Worm (Caenorhabditis elegans) whole organism, mixed stage, embryonic: ENCODE data around the gene F26D2.14.

Experiments used
- M03D4.4 ChIP-seq: sonication (generic microtip); optimal IDR thresholded peaks from 2 replicates; lab custom pipeline; 2017; ENCODE audit warnings: mild to moderate bottlenecking, missing genetic modification characterization, missing compliant biosample characterization
- bed-3 ChIP-seq: fragments of 200-800 bp; sonication (Bioruptor generic); optimal IDR thresholded peaks from 3 replicates; lab custom pipeline; 2018; ENCODE audit warnings: mild to moderate bottlenecking, missing genetic modification characterization, moderate library complexity, missing compliant biosample characterization
- blmp-1 ChIP-seq: fragments of 150-350 bp; optimal IDR thresholded peaks from 2 replicates; lab custom pipeline; 2014; ENCODE audit warnings: missing biosample characterization, missing genetic modification characterization
- ceh-39 ChIP-seq: fragments of 150-350 bp; optimal IDR thresholded peaks from 2 replicates; lab custom pipeline; 2014; ENCODE audit warnings: missing biosample characterization, missing genetic modification characterization
- ceh-43 ChIP-seq: fragments of 200-800 bp; sonication (Bioruptor generic); optimal IDR thresholded peaks from 2 replicates; lab custom pipeline; 2018; ENCODE audit warnings: mild to moderate bottlenecking, missing genetic modification characterization, moderate library complexity, missing compliant biosample characterization
- ceh-83 ChIP-seq: fragments of 200-800 bp; sonication (Bioruptor generic); optimal IDR thresholded peaks from 2 replicates; lab custom pipeline; 2018; ENCODE audit warnings: mild to moderate bottlenecking, missing genetic modification characterization, missing compliant biosample characterization
- ces-1 ChIP-seq: fragments of 150-350 bp; optimal IDR thresholded peaks from 2 replicates; lab custom pipeline; 2014; ENCODE audit warnings: missing biosample characterization, missing genetic modification reagents, missing genetic modification characterization
- elt-1 ChIP-seq: sonication (generic microtip); optimal IDR thresholded peaks from 2 replicates; lab custom pipeline; 2017; ENCODE audit warnings: missing genetic modification characterization, mild to moderate bottlenecking, missing compliant biosample characterization, antibody characterized with exemption, moderate library complexity, borderline replicate concordance; ENCODE audit not compliant: insufficient read depth
- elt-3 ChIP-seq: fragments of 150-350 bp; optimal IDR thresholded peaks from 2 replicates; lab custom pipeline; 2014; ENCODE audit warnings: missing biosample characterization, missing genetic modification characterization
- flh-1 ChIP-seq: fragments of 200-800 bp; sonication (Bioruptor generic); optimal IDR thresholded peaks from 2 replicates; lab custom pipeline; 2018; ENCODE audit warnings: mild to moderate bottlenecking, missing genetic modification characterization, moderate library complexity, missing compliant biosample characterization
- ham-2 ChIP-seq: fragments of 200-800 bp; sonication (Bioruptor generic); optimal IDR thresholded peaks from 2 replicates; lab custom pipeline; 2018; ENCODE audit warnings: mild to moderate bottlenecking, missing genetic modification characterization, missing compliant biosample characterization
- hlh-1 ChIP-seq: fragments of 150-350 bp; optimal IDR thresholded peaks from 2 replicates; lab custom pipeline; 2014; ENCODE audit warnings: missing biosample characterization, missing genetic modification reagents, missing genetic modification characterization
- lin-13 ChIP-seq: fragments of 150-350 bp; optimal IDR thresholded peaks from 2 replicates; lab custom pipeline; 2014; ENCODE audit warnings: missing biosample characterization, missing genetic modification characterization
- lin-32 ChIP-seq: fragments of 200-800 bp; sonication (Bioruptor generic); optimal IDR thresholded peaks from 2 replicates; lab custom pipeline; 2018; ENCODE audit warnings: mild to moderate bottlenecking, missing genetic modification characterization, missing compliant biosample characterization
- lsy-2 ChIP-seq: fragments of 150-350 bp; optimal IDR thresholded peaks from 2 replicates; lab custom pipeline; 2014; ENCODE audit warnings: missing biosample characterization, missing genetic modification characterization
- mab-5 ChIP-seq: fragments of 150-350 bp; optimal IDR thresholded peaks from 2 replicates; lab custom pipeline; 2014; ENCODE audit warnings: missing biosample characterization, missing genetic modification characterization
- mep-1 ChIP-seq: fragments of 150-350 bp; optimal IDR thresholded peaks from 2 replicates; lab custom pipeline; 2017; ENCODE audit warnings: missing biosample characterization, missing genetic modification reagents, missing genetic modification characterization, inconsistent platforms
- mls-2 ChIP-seq: sonication (generic microtip); optimal IDR thresholded peaks from 2 replicates; lab custom pipeline; 2016; ENCODE audit warnings: mild to moderate bottlenecking, missing genetic modification characterization, moderate library complexity, missing compliant biosample characterization
- nhr-12 ChIP-seq: fragments of 150-350 bp; optimal IDR thresholded peaks from 2 replicates; lab custom pipeline; 2014; ENCODE audit warnings: missing biosample characterization, missing genetic modification characterization
- nhr-2 ChIP-seq: fragments of 150-350 bp; optimal IDR thresholded peaks from 2 replicates; lab custom pipeline; 2014; ENCODE audit warnings: missing biosample characterization, missing genetic modification characterization
- nhr-237 ChIP-seq: fragments of 150-350 bp; optimal IDR thresholded peaks from 2 replicates; lab custom pipeline; 2014; ENCODE audit warnings: missing biosample characterization, missing genetic modification characterization
- nhr-28 ChIP-seq: fragments of 150-350 bp; optimal IDR thresholded peaks from 2 replicates; lab custom pipeline; 2014; ENCODE audit warnings: missing biosample characterization, missing genetic modification characterization
- nhr-76 ChIP-seq: sonication (generic microtip); optimal IDR thresholded peaks from 2 replicates; lab custom pipeline; 2017; ENCODE audit warnings: missing biosample characterization, missing genetic modification characterization
- pha-4 ChIP-seq: fragments of 150-350 bp; optimal IDR thresholded peaks from 2 replicates; lab custom pipeline; 2018; ENCODE audit warnings: missing biosample characterization, missing genetic modification reagents, missing genetic modification characterization
- snpc-4 ChIP-seq: fragments of 150-350 bp; optimal IDR thresholded peaks from 2 replicates; lab custom pipeline; 2014; ENCODE audit warnings: missing biosample characterization, missing genetic modification characterization
- sptf-1 ChIP-seq: sonication (generic microtip); optimal IDR thresholded peaks from 2 replicates; lab custom pipeline; 2017; ENCODE audit warnings: mild to moderate bottlenecking, missing genetic modification characterization, moderate library complexity, missing compliant biosample characterization
- tbx-8 ChIP-seq: fragments of 200-800 bp; sonication (Bioruptor generic); optimal IDR thresholded peaks from 2 replicates; lab custom pipeline; 2018; ENCODE audit warnings: mild to moderate bottlenecking, missing genetic modification characterization, moderate library complexity, missing compliant biosample characterization
- unc-120 ChIP-seq: sonication (generic microtip); optimal IDR thresholded peaks from 2 replicates; lab custom pipeline; 2017; ENCODE audit warnings: missing genetic modification characterization, missing compliant biosample characterization; ENCODE audit not compliant: poor library complexity, severe bottlenecking
- unc-39 ChIP-seq: fragments of 150-350 bp; optimal IDR thresholded peaks from 2 replicates; lab custom pipeline; 2014; ENCODE audit warnings: missing biosample characterization, missing genetic modification characterization
- unc-62 ChIP-seq: fragments of 150-350 bp; optimal IDR thresholded peaks from 2 replicates; lab custom pipeline; 2014; ENCODE audit warnings: missing biosample characterization, missing genetic modification reagents, missing genetic modification characterization
- zip-8 ChIP-seq: fragments of 150-350 bp; optimal IDR thresholded peaks from 2 replicates; lab custom pipeline; 2014; ENCODE audit warnings: missing biosample characterization, missing genetic modification characterization
- ztf-11 ChIP-seq: fragments of 150-350 bp; optimal IDR thresholded peaks from 2 replicates; lab custom pipeline; 2014; ENCODE audit warnings: missing biosample characterization, missing genetic modification characterization

The F26D2.14 gene

ce11 chrV:16446191-16446590 lies 10.5 kb downstream of the F26D2.14 start:
- TF ChIP-seq flh-1 (GFP tag; lab: Kevin White, UChicago) (no peak), M03D4.4 (tag; lab: Kevin White, UChicago) (no peak), lin-13 (tag; lab: Kevin White, UChicago) (no peak), mls-2 (tag; lab: Kevin White, UChicago) (no peak), bed-3 (GFP tag; lab: Kevin White, UChicago) (no peak), unc-39 (tag; lab: Kevin White, UChicago) (no peak), pha-4 (no peak), ham-2 (no peak), ceh-83 (no peak), ces-1 (GFP tag; lab: Kevin White, UChicago) (no peak), lsy-2 (tag; lab: Kevin White, UChicago) (no peak), nhr-2 (tag; lab: Kevin White, UChicago) (no peak), nhr-76 (tag; lab: Kevin White, UChicago) (no peak), tbx-8 (no peak), ztf-11 (tag; lab: Kevin White, UChicago) (no peak), unc-62 (no peak)

ce11 chrV:16447735-16448134 lies 12.1 kb downstream of the F26D2.14 start, which contains the start of gene T08G3.13:
TSS of gene T08G3.13 (plus strand) at chrV:16448035.
- TF ChIP-seq unc-39 (tag; lab: Kevin White, UChicago) (no peak), snpc-4 (no peak), unc-62 (no peak), nhr-28 (tag; lab: Kevin White, UChicago) (no peak), zip-8 (tag; lab: Kevin White, UChicago) (no peak), ztf-11 (tag; lab: Kevin White, UChicago) (no peak), nhr-12 (no peak), lin-13 (tag; lab: Kevin White, UChicago) (no peak), lsy-2 (tag; lab: Kevin White, UChicago) (no peak), ceh-39 (tag; lab: Kevin White, UChicago) (no peak), elt-3 (no peak), ces-1 (GFP tag; lab: Kevin White, UChicago) (no peak), blmp-1 (tag; lab: Kevin White, UChicago) (no peak), hlh-1 (tag; lab: Kevin White, UChicago) (no peak), flh-1 (GFP tag; lab: Kevin White, UChicago) (no peak), nhr-237 (tag; lab: Kevin White, UChicago) (no peak), M03D4.4 (tag; lab: Kevin White, UChicago) (no peak), lin-32 (no peak), pha-4 (no peak)

DNA sequence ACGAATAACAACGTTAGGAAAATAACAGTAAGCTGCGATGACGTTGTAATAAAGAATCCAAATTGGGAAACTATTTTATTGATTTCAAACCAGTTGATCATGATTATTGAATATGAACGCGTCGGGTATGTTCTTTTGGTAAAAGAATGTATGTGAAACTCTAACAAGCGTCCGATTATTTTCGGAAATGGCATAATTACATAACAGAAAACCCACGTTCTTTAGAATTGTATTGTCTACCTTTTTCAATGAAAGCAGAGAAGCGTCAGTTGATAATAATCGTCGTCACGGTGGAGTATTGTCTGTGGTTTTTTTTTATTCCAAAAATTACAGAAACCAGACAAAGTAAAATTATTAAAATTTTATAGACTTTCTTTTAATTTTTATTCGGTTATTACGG lies 19.4 kb downstream of the F26D2.14 start, which contains the start of gene str-14:
TSS of gene str-14 (minus strand) at position 101 of the 400 bp plus-strand sequence.
- TF ChIP-seq zip-8 (tag; lab: Kevin White, UChicago) (no peak), ces-1 (GFP tag; lab: Kevin White, UChicago) (no peak), ceh-43 (GFP tag; lab: Kevin White, UChicago) (no peak), nhr-12 (no peak), elt-1 (tag; lab: Kevin White, UChicago) (no peak), sptf-1 (tag; lab: Kevin White, UChicago) (no peak), mab-5 (tag; lab: Kevin White, UChicago) (no peak), nhr-76 (tag; lab: Kevin White, UChicago) (no peak), hlh-1 (tag; lab: Kevin White, UChicago) (no peak), ztf-11 (tag; lab: Kevin White, UChicago) (no peak), snpc-4 (no peak), ceh-83 (no peak), blmp-1 (tag; lab: Kevin White, UChicago) (no peak), mep-1 (tag; lab: Kevin White, UChicago) (no peak), unc-39 (tag; lab: Kevin White, UChicago) (no peak), nhr-2 (tag; lab: Kevin White, UChicago) (no peak)

DNA sequence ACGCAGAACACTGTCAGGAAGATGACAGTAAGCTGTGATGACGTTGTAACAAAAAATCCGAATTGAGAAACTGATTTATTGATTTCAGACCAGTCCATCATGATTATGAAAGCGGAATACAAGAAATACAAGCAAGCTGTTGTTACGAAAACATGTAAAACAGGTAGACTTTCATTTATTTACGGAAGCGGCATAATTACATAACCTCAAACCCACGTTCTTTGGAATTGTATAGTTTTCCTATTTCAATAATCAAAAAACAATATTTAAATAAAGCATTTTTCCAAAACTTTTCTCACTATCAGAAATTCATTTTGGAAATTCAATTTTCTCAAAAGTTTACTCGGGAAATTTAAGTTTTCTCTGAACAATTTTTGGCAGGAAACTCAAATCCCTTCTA lies 23.1 kb downstream of the F26D2.14 start, which contains the start of gene str-15:
TSS of gene str-15 (minus strand) at position 101 of the 400 bp plus-strand sequence.
- no peak for TF ChIP-seq mls-2 (tag; lab: Kevin White, UChicago)
- no peak for TF ChIP-seq unc-120 (tag; lab: Kevin White, UChicago)
- no peak for TF ChIP-seq M03D4.4 (tag; lab: Kevin White, UChicago)
- no peak for TF ChIP-seq nhr-28 (tag; lab: Kevin White, UChicago)
- TF ChIP-seq zip-8 (tag; lab: Kevin White, UChicago): no peak
- TF ChIP-seq unc-62: no peak
- TF ChIP-seq bed-3 (GFP tag; lab: Kevin White, UChicago): no peak
- TF ChIP-seq nhr-2 (tag; lab: Kevin White, UChicago): no peak
- no peak for TF ChIP-seq snpc-4
- TF ChIP-seq mep-1 (tag; lab: Kevin White, UChicago): no peak
- TF ChIP-seq elt-3: no peak
- TF ChIP-seq ceh-43 (GFP tag; lab: Kevin White, UChicago): no peak
- TF ChIP-seq flh-1 (GFP tag; lab: Kevin White, UChicago): no peak
- TF ChIP-seq hlh-1 (tag; lab: Kevin White, UChicago): no peak
